Worm (Caenorhabditis elegans) whole organism, L1 larva: ENCODE data around the gene pud-4.

Source experiments
- aly-2 ChIP-seq: fragments of 150-350 bp; optimal IDR thresholded peaks from 2 replicates; lab custom pipeline; 2014; ENCODE audit warnings: missing biosample characterization, missing genetic modification characterization
- ama-1 ChIP-seq: fragments of 150-350 bp; optimal IDR thresholded peaks from 2 replicates; lab custom pipeline; 2014
- blmp-1 ChIP-seq: fragments of 150-350 bp; optimal IDR thresholded peaks from 2 replicates; lab custom pipeline; 2014; ENCODE audit warnings: missing biosample characterization, missing genetic modification characterization
- efl-3 ChIP-seq: fragments of 200-800 bp; sonication (Bioruptor generic); optimal IDR thresholded peaks from 2 replicates; lab custom pipeline; 2018; ENCODE audit warnings: mild to moderate bottlenecking, missing genetic modification characterization, missing compliant biosample characterization
- fkh-10 ChIP-seq: sonication (generic microtip); optimal IDR thresholded peaks from 2 replicates; lab custom pipeline; 2017; ENCODE audit warnings: missing biosample characterization, missing genetic modification reagents, missing genetic modification characterization
- lsy-2 ChIP-seq, 2 experiments: fragments of 150-350 bp; optimal IDR thresholded peaks; 2 replicates each; lab custom pipeline; 2014; ENCODE audit warnings: missing biosample characterization in 2 of 2, missing genetic modification characterization in 2 of 2
- nhr-19 ChIP-seq: fragments of 200-800 bp; sonication (Bioruptor generic); conservative IDR thresholded peaks from 2 replicates; pipeline ENCODE4 v1.3.6; 2022; ENCODE audit warnings: missing genetic modification characterization, missing compliant biosample characterization
- nhr-47 ChIP-seq: sonication (generic microtip); optimal IDR thresholded peaks from 2 replicates; lab custom pipeline; 2016; ENCODE audit warnings: mild to moderate bottlenecking, missing genetic modification characterization, moderate library complexity, missing compliant biosample characterization
- nhr-77 ChIP-seq: fragments of 150-350 bp; optimal IDR thresholded peaks from 2 replicates; lab custom pipeline; 2014; ENCODE audit warnings: missing biosample characterization, missing genetic modification characterization
- snu-23 ChIP-seq: sonication (generic microtip); optimal IDR thresholded peaks from 2 replicates; lab custom pipeline; 2016; ENCODE audit warnings: missing genetic modification characterization, missing compliant biosample characterization
- unc-62 ChIP-seq: fragments of 150-350 bp; optimal IDR thresholded peaks from 2 replicates; lab custom pipeline; 2014; ENCODE audit warnings: missing biosample characterization, missing genetic modification reagents, missing genetic modification characterization
- ztf-11 ChIP-seq, 2 experiments: sonication (generic microtip); optimal IDR thresholded peaks; 2 replicates each; lab custom pipeline; 2016 to 2017; ENCODE audit warnings: missing genetic modification characterization in 2 of 2, missing biosample characterization in 1 of 2, missing compliant biosample characterization in 1 of 2

- no peak for TF ChIP-seq unc-62 (GFP tag; lab: Kevin White, UChicago)
- TF ChIP-seq ama-1 = no peak
- no peak for TF ChIP-seq lsy-2 (tag; optimal IDR thresholded peaks at IDR 0.05; lab: Kevin White, UChicago)
- TF ChIP-seq fkh-10 (GFP tag; lab: Kevin White, UChicago) = no peak
- no peak for TF ChIP-seq ztf-11 (tag; optimal IDR thresholded peaks at IDR 0.05; lab: Kevin White, UChicago)
- TF ChIP-seq nhr-77 (tag; lab: Kevin White, UChicago) = no peak
- TF ChIP-seq nhr-19 = no peak
- TF ChIP-seq aly-2 = no peak
- TF ChIP-seq blmp-1 = no peak
- no peak for TF ChIP-seq efl-3 (GFP tag; lab: Kevin White, UChicago)
- no peak for TF ChIP-seq snu-23 (GFP tag; lab: Kevin White, UChicago)
- TF ChIP-seq nhr-47 (tag; lab: Kevin White, UChicago) = no peak
These were observed 14.8 kb downstream of the pud-4 start, which contains the start of gene irld-30 for ce11 chrV:2341285-2341684.
